Worm (Caenorhabditis elegans): Measurements from ENCODE around the gene algn-3.

- TF ChIP-seq ztf-29 (GFP tag; IDR thresholded peaks at IDR 0.05), result no peak
- TF ChIP-seq flt-1 (GFP tag; IDR thresholded peaks at IDR 0.05), result no peak
- TF ChIP-seq T22C8.4 (GFP tag; IDR thresholded peaks at IDR 0.05), result no peak
- TF ChIP-seq med-1 (GFP tag; optimal IDR thresholded peaks at IDR 0.05; ENCODE audit: insufficient read depth), result no peak
- no peak for TF ChIP-seq ref-1 (GFP tag; conservative IDR thresholded peaks at IDR 0.05)
- no peak for TF ChIP-seq tab-1 (GFP tag; IDR thresholded peaks at IDR 0.05)
These were observed 34.3 kb downstream of the algn-3 start for ce11 chrII:14098348-14098747.
